Fruit fly (Drosophila melanogaster): Measurements from ENCODE around the gene HipHop.

DNA sequence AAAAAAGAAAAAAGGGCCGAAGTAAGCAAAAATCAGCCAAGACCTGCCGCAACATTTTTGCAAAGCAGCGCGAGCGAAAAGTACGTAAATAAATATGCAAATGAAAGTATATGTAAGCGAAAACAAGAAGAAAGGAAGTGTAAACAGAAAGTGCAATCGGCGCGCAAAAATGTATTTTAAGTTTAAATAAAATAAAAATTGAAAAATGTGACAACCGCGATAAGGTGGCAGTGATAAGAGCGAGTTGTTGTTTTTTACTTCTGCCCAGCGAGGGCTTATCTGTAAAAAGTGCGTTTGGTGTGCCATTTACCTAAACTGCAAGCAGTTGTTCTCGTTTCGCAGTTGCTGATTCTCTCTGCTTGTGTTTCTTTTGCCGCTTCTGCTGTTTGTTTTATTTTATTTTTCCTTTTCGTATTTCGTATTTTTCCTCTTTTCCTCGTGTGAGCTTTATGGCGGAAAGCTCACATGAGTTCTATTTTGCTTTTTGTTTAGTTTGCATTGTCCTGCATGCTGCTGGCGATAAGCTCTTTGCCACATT, 30.3 kb upstream of the HipHop start:
- no peak for TF ChIP-seq EcR (GFP tag; optimal IDR thresholded peaks at IDR 0.05)
- TF ChIP-seq CG8478 (optimal IDR thresholded peaks at IDR 0.05): no peak
- no peak for TF ChIP-seq Dll (optimal IDR thresholded peaks at IDR 0.05)
